Worm (Caenorhabditis elegans): ENCODE results near the gene ZK1127.3.

ce11 chrII:7090852-7091251 lies 35.8 kb downstream of the ZK1127.3 start:
- no peak for TF ChIP-seq flt-1 (GFP tag; IDR thresholded peaks at IDR 0.05)
- TF ChIP-seq tab-1 (GFP tag; IDR thresholded peaks at IDR 0.05) = no peak
- no peak for TF ChIP-seq ztf-29 (GFP tag; IDR thresholded peaks at IDR 0.05)
- TF ChIP-seq ztf-23 (GFP tag; IDR thresholded peaks at IDR 0.05) = no peak
- no peak for TF ChIP-seq cog-1 (tag; optimal IDR thresholded peaks at IDR 0.05)
- no peak for TF ChIP-seq T22C8.4 (GFP tag; IDR thresholded peaks at IDR 0.05)
- TF ChIP-seq ref-1 (GFP tag; conservative IDR thresholded peaks at IDR 0.05) = no peak
- no peak for TF ChIP-seq med-1 (GFP tag; optimal IDR thresholded peaks at IDR 0.05; ENCODE audit: insufficient read depth)
- TF ChIP-seq klf-2 (GFP tag; conservative IDR thresholded peaks at IDR 0.05) = no peak
